Worm (Caenorhabditis elegans) whole organism, late embryonic: ENCODE measurements around the gene srt-32.

ENCODE experiments used
- C08G9.2 ChIP-seq: sonication (generic microtip); optimal IDR thresholded peaks from 2 replicates; lab custom pipeline; 2016; ENCODE audit warnings: mild to moderate bottlenecking, missing genetic modification characterization, moderate library complexity, missing compliant biosample characterization
- C38D4.7 ChIP-seq: fragments of 200-800 bp; sonication (Bioruptor generic); optimal IDR thresholded peaks from 2 replicates; lab custom pipeline; 2018; ENCODE audit warnings: mild to moderate bottlenecking, missing genetic modification characterization, moderate library complexity, missing compliant biosample characterization
- F13H6.1 ChIP-seq: sonication (generic microtip); optimal IDR thresholded peaks from 2 replicates; lab custom pipeline; 2016; ENCODE audit warnings: missing genetic modification characterization, missing compliant biosample characterization
- K02D7.2 ChIP-seq: sonication (generic microtip); optimal IDR thresholded peaks from 2 replicates; lab custom pipeline; 2017; ENCODE audit warnings: mild to moderate bottlenecking, missing genetic modification characterization, missing compliant biosample characterization
- K09A11.1 ChIP-seq: sonication (generic microtip); optimal IDR thresholded peaks from 2 replicates; lab custom pipeline; 2017; ENCODE audit warnings: antibody characterized with exemption, mild to moderate bottlenecking, missing genetic modification characterization, missing compliant biosample characterization; ENCODE audit not compliant: insufficient read depth
- T23F11.4 ChIP-seq: fragments of 200-800 bp; sonication (Bioruptor generic); optimal IDR thresholded peaks from 2 replicates; lab custom pipeline; 2018; ENCODE audit warnings: mild to moderate bottlenecking, missing genetic modification characterization, missing compliant biosample characterization
- ahr-1 ChIP-seq: sonication (generic microtip); optimal IDR thresholded peaks from 2 replicates; lab custom pipeline; 2016; ENCODE audit warnings: missing genetic modification characterization, missing compliant biosample characterization
- ama-1 ChIP-seq: fragments of 150-350 bp; optimal IDR thresholded peaks from 2 replicates; lab custom pipeline; 2014
- ceh-14 ChIP-seq: sonication (generic microtip); optimal IDR thresholded peaks from 2 replicates; lab custom pipeline; 2016; ENCODE audit warnings: missing genotype, missing genetic modification characterization, missing compliant biosample characterization
- ceh-19 ChIP-seq: fragments of 200-800 bp; sonication (Bioruptor generic); optimal IDR thresholded peaks from 2 replicates; lab custom pipeline; 2018; ENCODE audit warnings: mild to moderate bottlenecking, missing genetic modification characterization, missing compliant biosample characterization
- ceh-22 ChIP-seq: sonication (generic microtip); optimal IDR thresholded peaks from 2 replicates; lab custom pipeline; 2017; ENCODE audit warnings: missing biosample characterization, missing genetic modification characterization
- ceh-30 ChIP-seq: fragments of 150-350 bp; optimal IDR thresholded peaks from 2 replicates; lab custom pipeline; 2014; ENCODE audit warnings: missing biosample characterization, missing genetic modification characterization
- ceh-45 ChIP-seq: fragments of 200-800 bp; sonication (Bioruptor generic); IDR thresholded peaks from 2 replicates; pipeline ENCODE4 v1.3.6; 2022; ENCODE audit warnings: missing genetic modification reagents, missing genetic modification characterization, missing compliant biosample characterization
- ceh-6 ChIP-seq: fragments of 200-800 bp; sonication (Bioruptor generic); optimal IDR thresholded peaks from 2 replicates; lab custom pipeline; 2018; ENCODE audit warnings: mild to moderate bottlenecking, missing genetic modification characterization, missing compliant biosample characterization
- che-1 ChIP-seq: sonication (generic microtip); optimal IDR thresholded peaks from 2 replicates; lab custom pipeline; 2016; ENCODE audit warnings: mild to moderate bottlenecking, missing genetic modification characterization, missing compliant biosample characterization
- dve-1 ChIP-seq: sonication (generic microtip); optimal IDR thresholded peaks from 2 replicates; lab custom pipeline; 2017; ENCODE audit warnings: antibody characterized with exemption, mild to moderate bottlenecking, missing genetic modification characterization, missing compliant biosample characterization
- elt-2 ChIP-seq: sonication (generic microtip); optimal IDR thresholded peaks from 2 replicates; lab custom pipeline; 2016; ENCODE audit warnings: missing genetic modification reagents, missing genetic modification characterization, missing compliant biosample characterization
- fkh-10 ChIP-seq: fragments of 150-350 bp; optimal IDR thresholded peaks from 2 replicates; lab custom pipeline; 2014; ENCODE audit warnings: missing biosample characterization, missing genetic modification reagents, missing genetic modification characterization
- hlh-15 ChIP-seq: sonication (generic microtip); optimal IDR thresholded peaks from 2 replicates; lab custom pipeline; 2016; ENCODE audit warnings: missing genetic modification characterization, missing compliant biosample characterization
- hlh-30 ChIP-seq: sonication (generic microtip); optimal IDR thresholded peaks from 2 replicates; lab custom pipeline; 2017; ENCODE audit warnings: antibody characterized with exemption, missing genetic modification characterization, missing compliant biosample characterization; ENCODE audit not compliant: insufficient read depth
- hlh-8 ChIP-seq: sonication (generic microtip); optimal IDR thresholded peaks from 2 replicates; lab custom pipeline; 2016; ENCODE audit warnings: missing genotype, missing genetic modification characterization, missing compliant biosample characterization
- lim-6 ChIP-seq: sonication (generic microtip); optimal IDR thresholded peaks from 2 replicates; lab custom pipeline; 2016; ENCODE audit warnings: missing genetic modification characterization, missing compliant biosample characterization
- nhr-11 ChIP-seq: fragments of 150-350 bp; optimal IDR thresholded peaks from 2 replicates; lab custom pipeline; 2014; ENCODE audit warnings: missing biosample characterization, missing genetic modification characterization
- nhr-232 ChIP-seq: sonication (generic microtip); optimal IDR thresholded peaks from 2 replicates; lab custom pipeline; 2016; ENCODE audit warnings: missing genetic modification characterization, missing compliant biosample characterization
- pag-3 ChIP-seq: sonication (generic microtip); optimal IDR thresholded peaks from 2 replicates; lab custom pipeline; 2016; ENCODE audit warnings: missing compliant biosample characterization, missing genetic modification characterization, borderline replicate concordance
- pat-9 ChIP-seq: fragments of 200-800 bp; sonication (Bioruptor generic); optimal IDR thresholded peaks from 2 replicates; lab custom pipeline; 2018; ENCODE audit warnings: mild to moderate bottlenecking, missing genetic modification characterization, moderate library complexity, missing compliant biosample characterization
- pax-1 ChIP-seq: fragments of 150-350 bp; optimal IDR thresholded peaks from 2 replicates; lab custom pipeline; 2014; ENCODE audit warnings: missing biosample characterization, missing genetic modification characterization
- pha-2 ChIP-seq: sonication (generic microtip); optimal IDR thresholded peaks from 2 replicates; lab custom pipeline; 2017; ENCODE audit warnings: mild to moderate bottlenecking, missing genetic modification characterization, missing compliant biosample characterization
- pha-4 ChIP-seq: fragments of 150-350 bp; optimal IDR thresholded peaks from 2 replicates; lab custom pipeline; 2018; ENCODE audit warnings: missing biosample characterization, missing genetic modification reagents, missing genetic modification characterization
- pros-1 ChIP-seq: fragments of 150-350 bp; optimal IDR thresholded peaks from 2 replicates; lab custom pipeline; 2014; ENCODE audit warnings: missing biosample characterization, missing genetic modification reagents, missing genetic modification characterization
- rnt-1 ChIP-seq: sonication (generic microtip); optimal IDR thresholded peaks from 2 replicates; lab custom pipeline; 2016; ENCODE audit warnings: missing genetic modification characterization, missing compliant biosample characterization
- sdc-2 ChIP-seq: sonication (generic microtip); optimal IDR thresholded peaks from 2 replicates; lab custom pipeline; 2016; ENCODE audit warnings: missing genotype, missing genetic modification characterization, missing compliant biosample characterization
- sox-2 ChIP-seq: fragments of 200-800 bp; sonication (Bioruptor generic); IDR thresholded peaks from 2 replicates; pipeline ENCODE4 v1.3.6; 2022; ENCODE audit warnings: missing genetic modification reagents, missing genetic modification characterization, missing compliant biosample characterization
- syd-9 ChIP-seq: sonication (generic microtip); optimal IDR thresholded peaks from 2 replicates; lab custom pipeline; 2016; ENCODE audit warnings: mild to moderate bottlenecking, missing genetic modification characterization, moderate library complexity, missing compliant biosample characterization
- tbx-2 ChIP-seq: sonication (generic microtip); optimal IDR thresholded peaks from 2 replicates; lab custom pipeline; 2016; ENCODE audit warnings: missing genetic modification characterization, missing compliant biosample characterization
- unc-3 ChIP-seq, 2 experiments: fragments of 200-800 bp in 1 of 2; sonication (Bioruptor generic) in 1 of 2; sonication (generic microtip) in 1 of 2; conservative IDR thresholded peaks in 1 of 2; optimal IDR thresholded peaks in 1 of 2; 2 replicates each; pipeline versions ENCODE4 v1.3.6 to Lab custom; 2016 to 2022; ENCODE audit warnings: missing compliant biosample characterization in 2 of 2, missing genetic modification characterization in 2 of 2, missing genetic modification reagents in 1 of 2
- unc-42 ChIP-seq: sonication (generic microtip); optimal IDR thresholded peaks from 2 replicates; lab custom pipeline; 2016; ENCODE audit warnings: missing genotype, missing genetic modification characterization, missing compliant biosample characterization
- ztf-16 ChIP-seq: sonication (generic microtip); optimal IDR thresholded peaks from 2 replicates; lab custom pipeline; 2017; ENCODE audit warnings: missing genetic modification characterization, missing compliant biosample characterization

The srt-32 gene

DNA sequence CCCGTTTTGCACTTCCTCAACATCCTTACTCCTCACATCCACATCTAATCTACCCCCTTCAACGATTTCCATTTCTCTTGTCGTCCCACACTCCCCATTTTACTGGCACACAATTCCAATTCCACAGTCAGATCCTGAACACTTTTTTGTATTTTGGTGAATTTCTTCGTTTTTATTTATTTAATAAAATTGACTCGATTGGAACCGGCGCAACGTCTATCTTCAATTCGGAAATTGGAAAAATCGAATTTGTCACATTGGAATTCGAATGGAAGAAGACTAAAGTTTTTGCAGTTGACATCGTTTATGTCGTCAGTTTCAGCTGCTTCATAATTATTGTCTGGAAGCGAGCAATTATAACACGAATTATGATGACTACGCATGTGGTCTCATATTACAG is 32.2 kb upstream of the srt-32 start:
- TF ChIP-seq ztf-16 = no peak
- TF ChIP-seq unc-42 (tag; lab: Kevin White, UChicago) = peak; percentile 65
- no peak for TF ChIP-seq dve-1 (tag; lab: Kevin White, UChicago)

DNA sequence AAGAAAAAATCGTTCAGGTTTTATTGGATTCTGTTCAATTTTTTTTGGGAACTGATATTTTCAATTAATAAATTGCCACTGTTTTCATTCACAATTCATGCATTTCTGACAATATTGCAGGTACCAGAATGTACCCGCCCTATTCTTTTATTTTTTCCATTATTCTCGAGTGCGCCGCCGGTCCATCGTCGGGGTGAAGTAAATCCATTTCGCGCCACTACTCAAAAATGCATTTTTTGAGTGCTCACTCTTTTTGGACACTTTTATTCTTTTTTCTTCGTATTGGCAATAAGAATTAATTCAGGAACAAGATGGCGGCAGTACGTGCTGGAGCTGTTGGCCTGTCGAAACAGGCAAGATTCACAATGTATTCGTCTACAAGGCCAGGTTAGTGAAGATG is 28.6 kb upstream of the srt-32 start, which contains the start of gene kcnl-4:
TSS of gene kcnl-4 (plus strand) at position 301 of the 400 bp plus-strand sequence.
- TF ChIP-seq pag-3 (tag; lab: Kevin White, UChicago) = no peak
- TF ChIP-seq T23F11.4 (GFP tag; lab: Kevin White, UChicago) = no peak
- no peak for TF ChIP-seq pax-1 (tag; lab: Kevin White, UChicago)
- TF ChIP-seq nhr-11 (tag; lab: Kevin White, UChicago) = no peak
- no peak for TF ChIP-seq fkh-10 (GFP tag; lab: Kevin White, UChicago)
- TF ChIP-seq pha-2 = no peak
- TF ChIP-seq C08G9.2 (tag; lab: Kevin White, UChicago) = no peak
- TF ChIP-seq ama-1 (lab: Kevin White, UChicago) = no peak
- TF ChIP-seq sox-2 (GFP tag; lab: Robert Waterston, UW) = no peak
- TF ChIP-seq ceh-45 = no peak
- no peak for TF ChIP-seq sdc-2 (tag; lab: Kevin White, UChicago)
- no peak for TF ChIP-seq C38D4.7 (GFP tag; lab: Kevin White, UChicago)
- TF ChIP-seq tbx-2 (tag; lab: Kevin White, UChicago) = no peak
- TF ChIP-seq hlh-8 (tag; lab: Kevin White, UChicago) = no peak
- no peak for TF ChIP-seq hlh-15 (tag; lab: Kevin White, UChicago)
- no peak for TF ChIP-seq ceh-22 (tag; lab: Kevin White, UChicago)
- TF ChIP-seq ceh-14 (tag; lab: Kevin White, UChicago) = no peak
- no peak for TF ChIP-seq nhr-232 (tag; lab: Kevin White, UChicago)

DNA sequence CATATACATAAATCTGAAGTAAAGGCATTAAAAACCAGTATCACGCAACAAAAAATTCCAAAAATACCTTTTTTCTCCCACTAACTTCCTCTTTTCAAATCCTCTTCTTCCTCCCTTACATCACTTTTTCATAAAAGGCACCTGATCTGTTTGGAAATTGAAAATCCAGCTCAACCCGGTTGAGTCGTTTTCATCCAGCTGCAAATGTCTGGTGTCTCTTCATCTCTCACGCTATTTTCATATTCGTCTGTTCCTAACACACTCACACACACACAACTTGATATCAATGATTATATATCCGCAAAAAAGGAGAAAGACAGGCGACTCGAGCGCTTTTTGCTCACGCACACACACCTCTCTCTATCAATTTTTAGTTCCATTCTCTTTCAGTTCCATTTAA is 27.0 kb upstream of the srt-32 start:
- TF ChIP-seq K02D7.2 (tag; lab: Kevin White, UChicago) (no peak), syd-9 (tag; lab: Kevin White, UChicago) (no peak), ceh-6 (GFP tag; lab: Kevin White, UChicago) (no peak), ahr-1 (no peak), elt-2 (tag; lab: Kevin White, UChicago) (no peak), C08G9.2 (tag; lab: Kevin White, UChicago) (no peak), ceh-30 (tag; lab: Kevin White, UChicago) (no peak), che-1 (no peak), F13H6.1 (no peak), ceh-14 (tag; lab: Kevin White, UChicago) (no peak), K09A11.1 (tag; lab: Kevin White, UChicago) (no peak), ceh-45 (no peak), pros-1 (tag; lab: Kevin White, UChicago) (no peak), unc-3 (GFP tag; conservative IDR thresholded peaks at IDR 0.05; lab: Robert Waterston, UW) (no peak), unc-3 (tag; optimal IDR thresholded peaks at IDR 0.05; lab: Kevin White, UChicago) (no peak)

DNA sequence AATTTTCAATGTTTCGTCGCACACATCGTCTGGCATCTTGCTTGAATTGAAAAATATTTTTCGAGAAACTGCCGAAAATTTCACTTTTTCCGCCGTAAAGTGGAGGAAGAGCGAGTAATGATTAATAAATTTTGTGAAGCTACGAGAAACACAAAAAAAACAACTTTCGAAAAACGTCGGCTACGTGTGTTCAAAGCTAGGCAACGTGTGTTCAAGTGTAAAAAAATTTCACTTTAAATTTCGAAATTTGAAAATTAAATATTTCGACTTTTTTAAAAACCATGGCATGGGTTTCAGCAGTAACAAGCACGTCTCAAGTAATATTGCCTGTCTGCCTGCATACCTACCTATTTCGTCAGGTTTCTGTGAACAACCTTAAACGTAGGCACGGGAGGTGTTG is 23.1 kb upstream of the srt-32 start, which contains the start of gene tag-191:
TSS of gene tag-191 (minus strand) at position 101 of the 400 bp plus-strand sequence.
- TF ChIP-seq pat-9 (tag; lab: Kevin White, UChicago) (no peak), syd-9 (tag; lab: Kevin White, UChicago) (no peak), ceh-19 (no peak), hlh-8 (tag; lab: Kevin White, UChicago) (no peak), K02D7.2 (tag; lab: Kevin White, UChicago) (no peak), sdc-2 (tag; lab: Kevin White, UChicago) (no peak), tbx-2 (tag; lab: Kevin White, UChicago) (no peak), rnt-1 (tag; lab: Kevin White, UChicago) (no peak), ztf-16 (no peak), lim-6 (tag; lab: Kevin White, UChicago) (no peak), pha-4 (tag; lab: Kevin White, UChicago) (no peak), hlh-15 (tag; lab: Kevin White, UChicago) (no peak), che-1 (no peak), hlh-30 (tag; lab: Kevin White, UChicago) (no peak), ceh-30 (tag; lab: Kevin White, UChicago) (no peak)
